Worm (Caenorhabditis elegans) whole organism, young adult: ENCODE measurements around the gene C35D10.5.

ENCODE experiments used
- egl-18 ChIP-seq: fragments of 200-800 bp; sonication (Bioruptor generic); IDR thresholded peaks from 2 replicates; pipeline ENCODE4 v1.3.6; 2022; ENCODE audit warnings: missing genetic modification reagents, missing genetic modification characterization, missing compliant biosample characterization
- hsf-1 ChIP-seq: fragments of 200-800 bp; sonication (Bioruptor generic); IDR thresholded peaks from 2 replicates; pipeline ENCODE4 v1.3.6; 2022; ENCODE audit warnings: missing genetic modification reagents, missing genetic modification characterization, missing compliant biosample characterization
- nhr-90 ChIP-seq: sonication (generic microtip); optimal IDR thresholded peaks from 2 replicates; lab custom pipeline; 2016; ENCODE audit warnings: missing genotype, mild to moderate bottlenecking, missing genetic modification characterization, missing compliant biosample characterization
- snpc-4 ChIP-seq, 5 experiments: fragments of 150-350 bp in 1 of 5; sonication (generic microtip) in 4 of 5; optimal IDR thresholded peaks; 2 replicates each; lab custom pipeline; 2014 to 2018; ENCODE audit warnings: missing genetic modification characterization in 5 of 5, missing biosample characterization in 3 of 5, antibody characterized with exemption in 2 of 5, mild to moderate bottlenecking in 2 of 5, missing compliant biosample characterization in 2 of 5, missing genotype in 2 of 5, moderate library complexity in 2 of 5, missing genetic modification reagents in 1 of 5
- zim-3 ChIP-seq: sonication (generic microtip); optimal IDR thresholded peaks from 2 replicates; lab custom pipeline; 2017; ENCODE audit warnings: mild to moderate bottlenecking, missing genetic modification characterization, moderate library complexity, missing compliant biosample characterization

DNA sequence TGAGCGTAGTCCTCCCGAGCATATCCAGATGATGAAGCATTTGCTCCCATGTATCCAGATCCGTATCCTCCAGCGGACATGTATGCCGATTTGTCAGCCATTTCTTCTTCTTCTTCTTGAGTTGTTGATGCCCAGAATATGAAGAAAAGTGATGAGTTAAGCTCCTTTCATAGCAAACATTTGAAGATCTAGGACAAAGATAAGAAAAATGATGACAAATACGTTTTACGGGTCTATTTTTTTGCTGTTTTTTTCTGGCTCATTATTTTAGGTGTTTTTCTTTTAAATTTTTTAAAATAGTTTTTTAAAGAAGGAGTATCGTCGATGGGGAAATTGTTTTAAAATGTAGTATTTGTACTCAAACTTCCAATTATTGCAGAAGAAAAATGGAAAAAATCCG, 31.9 kb upstream of the C35D10.5 start, which contains the start of gene nspd-9:
- TF ChIP-seq zim-3 (tag; lab: Kevin White, UChicago) (no peak), nhr-90 (tag; lab: Kevin White, UChicago) (no peak), hsf-1 (GFP tag; lab: Robert Waterston, UW) (no peak), snpc-4 (GFP tag; optimal IDR thresholded peaks at IDR 0.05; lab: Kevin White, UChicago) (no peak), snpc-4 (tag; optimal IDR thresholded peaks at IDR 0.05; lab: Kevin White, UChicago) (no peak), egl-18 (no peak)
